Worm (Caenorhabditis elegans): ENCODE results near the gene ncs-7.
"Not testable (repeated sequence)": the region's sequence is repeated elsewhere in the genome, so short reads cannot be mapped to it uniquely, and the experiment has no call there.

The ncs-7 gene

DNA sequence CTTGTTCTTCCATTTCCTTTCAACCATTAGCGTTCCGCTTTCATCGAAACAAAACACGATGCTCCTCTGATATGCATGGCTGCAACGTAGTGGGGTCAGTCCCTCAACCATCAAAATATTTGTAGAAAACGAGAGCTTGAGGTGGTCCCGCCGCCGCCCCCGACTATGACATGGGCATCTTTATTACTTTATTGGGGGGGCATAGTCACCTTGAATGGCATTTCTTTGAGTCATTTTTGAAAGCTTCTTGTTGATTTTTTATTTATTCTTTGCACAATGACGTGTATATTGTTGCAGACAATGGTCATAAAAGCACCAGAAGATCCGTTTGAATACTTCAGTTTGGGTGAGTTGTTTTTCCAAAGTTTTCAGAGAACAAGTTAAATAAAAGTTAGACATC lies at the start of gene ncs-7:
Gene ncs-7 (plus strand): TSS at position 301 of the 400 bp plus-strand sequence.
- TF ChIP-seq klf-2 (GFP tag; conservative IDR thresholded peaks at IDR 0.05) (no peak), ref-1 (GFP tag; conservative IDR thresholded peaks at IDR 0.05) (no peak), tab-1 (GFP tag; IDR thresholded peaks at IDR 0.05) (no peak), ztf-23 (GFP tag; IDR thresholded peaks at IDR 0.05) (no peak), med-1 (GFP tag; optimal IDR thresholded peaks at IDR 0.05; ENCODE audit: insufficient read depth) (no peak), ztf-29 (GFP tag; IDR thresholded peaks at IDR 0.05) (no peak)

DNA sequence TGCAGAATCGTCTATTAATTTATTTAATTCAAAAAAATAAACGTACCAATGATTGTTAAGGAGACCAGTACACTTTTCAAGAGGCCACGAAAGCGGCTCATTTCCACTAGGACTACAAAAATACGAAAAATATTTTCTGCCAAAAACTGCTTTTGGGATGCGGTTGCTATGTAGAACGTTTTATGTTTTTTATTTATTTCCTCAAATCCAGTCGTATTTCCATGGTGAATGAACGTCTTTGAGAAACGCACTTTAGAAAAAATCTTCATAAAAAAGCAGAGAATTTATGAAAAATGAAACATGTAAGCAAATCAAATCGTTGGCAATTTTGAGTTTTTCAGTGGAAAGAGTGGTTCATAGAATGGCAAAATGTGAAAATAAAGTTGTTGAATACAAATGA lies 47.0 kb upstream of the ncs-7 start, which contains the start of gene F39B3.7:
Gene F39B3.7 (minus strand): TSS at position 101 of the 400 bp plus-strand sequence.
- TF ChIP-seq ztf-23 (GFP tag; IDR thresholded peaks at IDR 0.05) (no peak), tab-1 (GFP tag; IDR thresholded peaks at IDR 0.05) (no peak), flt-1 (GFP tag; IDR thresholded peaks at IDR 0.05) (no peak), ref-1 (GFP tag; conservative IDR thresholded peaks at IDR 0.05) (no peak), klf-2 (GFP tag; conservative IDR thresholded peaks at IDR 0.05) (no peak)

- not testable (repeated sequence) for TF ChIP-seq ztf-23, flt-1, T22C8.4 (GFP tag; IDR thresholded peaks at IDR 0.05)
Measured at ce11 chrX:17579011-17579410, 35.3 kb upstream of the ncs-7 start, which contains the start of gene F39B3.3. Gene F39B3.3 (minus strand): TSS chrX:17579111.

ce11 chrX:17579779-17580178 lies 34.6 kb upstream of the ncs-7 start, which contains the start of gene frpr-7:
Gene frpr-7 (minus strand): TSS chrX:17579879.
- TF ChIP-seq klf-2 (GFP tag; conservative IDR thresholded peaks at IDR 0.05) (no peak), ztf-23 (GFP tag; IDR thresholded peaks at IDR 0.05) (no peak), flt-1 (GFP tag; IDR thresholded peaks at IDR 0.05) (no peak), ztf-29 (GFP tag; IDR thresholded peaks at IDR 0.05) (no peak), cog-1 (tag; optimal IDR thresholded peaks at IDR 0.05) (no peak), T22C8.4 (GFP tag; IDR thresholded peaks at IDR 0.05) (no peak), med-1 (GFP tag; optimal IDR thresholded peaks at IDR 0.05; ENCODE audit: insufficient read depth) (no peak), tab-1 (GFP tag; IDR thresholded peaks at IDR 0.05) (no peak), ref-1 (GFP tag; conservative IDR thresholded peaks at IDR 0.05) (no peak)

- TF ChIP-seq flt-1 (GFP tag; IDR thresholded peaks at IDR 0.05) (no peak), T22C8.4 (GFP tag; IDR thresholded peaks at IDR 0.05) (no peak), cog-1 (tag; optimal IDR thresholded peaks at IDR 0.05) (no peak), ref-1 (GFP tag; conservative IDR thresholded peaks at IDR 0.05) (no peak), tab-1 (GFP tag; IDR thresholded peaks at IDR 0.05) (no peak), klf-2 (GFP tag; conservative IDR thresholded peaks at IDR 0.05) (no peak), ztf-29 (GFP tag; IDR thresholded peaks at IDR 0.05) (no peak), med-1 (GFP tag; optimal IDR thresholded peaks at IDR 0.05; ENCODE audit: insufficient read depth) (no peak)
Measured at ce11 chrX:17598712-17599111, 15.6 kb upstream of the ncs-7 start.

- TF ChIP-seq ztf-23 (GFP tag; IDR thresholded peaks at IDR 0.05) (no peak), ztf-29 (GFP tag; IDR thresholded peaks at IDR 0.05) (no peak), flt-1 (GFP tag; IDR thresholded peaks at IDR 0.05) (no peak), tab-1 (GFP tag; IDR thresholded peaks at IDR 0.05) (no peak), klf-2 (GFP tag; conservative IDR thresholded peaks at IDR 0.05) (no peak)
Measured at ce11 chrX:17600139-17600538, 14.2 kb upstream of the ncs-7 start, which contains the start of gene lec-9. Gene lec-9 (plus strand): TSS chrX:17600487.

- TF ChIP-seq tab-1 (GFP tag; IDR thresholded peaks at IDR 0.05), result no peak
- TF ChIP-seq ref-1 (GFP tag; conservative IDR thresholded peaks at IDR 0.05), result no peak
- no peak for TF ChIP-seq ztf-23 (GFP tag; IDR thresholded peaks at IDR 0.05)
Measured at ce11 chrX:17601345-17601744, 13.0 kb upstream of the ncs-7 start.

ce11 chrX:17609948-17610347 lies 4.4 kb upstream of the ncs-7 start, which contains the start of gene C16H3.3:
Gene C16H3.3 (minus strand): TSS chrX:17610048.
- TF ChIP-seq ztf-23 (GFP tag; IDR thresholded peaks at IDR 0.05) (no peak), klf-2 (GFP tag; conservative IDR thresholded peaks at IDR 0.05) (no peak), tab-1 (GFP tag; IDR thresholded peaks at IDR 0.05) (no peak)

DNA sequence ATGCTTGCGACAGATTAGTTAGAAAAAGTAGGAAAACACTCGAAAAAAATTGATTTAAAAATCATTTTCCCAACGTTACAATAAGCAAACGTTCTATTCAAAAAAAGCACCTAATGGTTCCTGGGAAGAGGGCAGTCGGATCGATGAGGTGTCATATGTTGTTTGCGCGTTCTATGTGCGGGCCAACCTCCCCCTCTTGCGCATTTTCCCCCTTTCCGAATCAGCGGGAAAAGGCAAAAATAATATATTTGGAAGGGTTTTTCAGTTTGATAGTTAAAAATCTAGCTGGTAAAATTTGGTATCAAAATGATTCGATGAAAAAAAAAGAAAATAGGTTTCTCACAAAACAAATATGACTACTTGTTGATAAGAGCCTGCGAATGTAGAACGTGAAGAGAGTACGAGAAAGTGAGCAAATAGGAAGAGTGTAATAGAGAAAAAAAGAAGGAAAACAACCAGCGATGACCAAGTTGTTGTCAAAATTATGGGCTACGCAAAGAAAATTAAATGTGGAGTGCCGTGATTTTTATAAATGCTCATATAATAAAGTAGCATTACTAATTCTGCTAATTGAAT lies 3.9 kb upstream of the ncs-7 start:
- TF ChIP-seq cog-1 (tag; optimal IDR thresholded peaks at IDR 0.05) (peak; percentile 51), med-1 (GFP tag; optimal IDR thresholded peaks at IDR 0.05; ENCODE audit: insufficient read depth) (no peak), T22C8.4 (GFP tag; IDR thresholded peaks at IDR 0.05) (0 out of 2 replicates have a peak, but pooled peaks have one; percentile 28), tab-1 (GFP tag; IDR thresholded peaks at IDR 0.05) (no peak)

DNA sequence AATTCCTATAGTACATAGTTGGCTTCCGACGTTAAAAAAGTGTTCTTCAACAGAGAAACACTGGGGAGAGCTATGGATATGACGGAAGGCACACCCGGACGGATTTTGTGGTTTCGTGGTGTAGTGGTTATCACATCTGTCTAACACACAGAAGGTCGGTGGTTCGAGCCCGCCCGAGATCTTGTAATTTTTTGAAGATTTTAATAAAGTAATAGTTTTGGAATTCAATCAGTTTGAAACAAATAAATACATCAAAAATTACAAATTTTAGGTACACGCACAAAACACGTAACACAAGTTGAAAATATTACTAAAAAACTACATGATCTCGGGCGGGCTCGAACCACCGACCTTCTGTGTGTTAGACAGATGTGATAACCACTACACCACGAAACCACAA lies 3.2 kb upstream of the ncs-7 start:
- TF ChIP-seq med-1 (GFP tag; optimal IDR thresholded peaks at IDR 0.05; ENCODE audit: insufficient read depth), result no peak
- TF ChIP-seq ztf-23 (GFP tag; IDR thresholded peaks at IDR 0.05), result 0 out of 2 replicates have a peak, but pooled peaks have one; percentile 29
- TF ChIP-seq T22C8.4 (GFP tag; IDR thresholded peaks at IDR 0.05), result peak; percentile 45; the same call in 1 of the 2 replicates
- TF ChIP-seq tab-1 (GFP tag; IDR thresholded peaks at IDR 0.05), result 0 out of 2 replicates have a peak, but pooled peaks have one; percentile 72
- no peak for TF ChIP-seq cog-1 (tag; optimal IDR thresholded peaks at IDR 0.05)
- TF ChIP-seq flt-1 (GFP tag; IDR thresholded peaks at IDR 0.05), result peak; percentile 78
- peak; percentile 52; the same call in 1 of the 2 replicates for TF ChIP-seq ref-1 (GFP tag; conservative IDR thresholded peaks at IDR 0.05)

ce11 chrX:17613024-17613423 lies 1.3 kb upstream of the ncs-7 start:
- TF ChIP-seq ref-1 (GFP tag; conservative IDR thresholded peaks at IDR 0.05) (no peak), cog-1 (tag; optimal IDR thresholded peaks at IDR 0.05) (no peak), T22C8.4 (GFP tag; IDR thresholded peaks at IDR 0.05) (no peak), tab-1 (GFP tag; IDR thresholded peaks at IDR 0.05) (no peak), flt-1 (GFP tag; IDR thresholded peaks at IDR 0.05) (no peak), klf-2 (GFP tag; conservative IDR thresholded peaks at IDR 0.05) (no peak), med-1 (GFP tag; optimal IDR thresholded peaks at IDR 0.05; ENCODE audit: insufficient read depth) (no peak)

Data from whole organism, midembryonic.